Worm (Caenorhabditis elegans): ENCODE data around the gene C33C12.12.

- TF ChIP-seq unc-42 (tag; optimal IDR thresholded peaks at IDR 0.05) (no peak), pqm-1 (tag; optimal IDR thresholded peaks at IDR 0.05) (no peak), hlh-6 (tag; optimal IDR thresholded peaks at IDR 0.05) (no peak), ama-1 (optimal IDR thresholded peaks at IDR 0.05) (no peak)
These were observed 19.4 kb upstream of the C33C12.12 start, which contains the start of gene mtq-2 for ce11 chrII:2189357-2189756.

All from whole organism, late embryonic.